Worm (Caenorhabditis elegans) whole organism, L4 larva: ENCODE data around the gene mdt-9.

ENCODE experiments used
- F10B5.3 ChIP-seq: sonication (generic microtip); optimal IDR thresholded peaks from 2 replicates; lab custom pipeline; 2016; ENCODE audit warnings: mild to moderate bottlenecking, missing genetic modification characterization, missing compliant biosample characterization
- F37D6.2 ChIP-seq: sonication (generic microtip); optimal IDR thresholded peaks from 2 replicates; lab custom pipeline; 2016; ENCODE audit warnings: mild to moderate bottlenecking, missing genetic modification characterization, missing compliant biosample characterization
- F49E8.2 ChIP-seq: sonication (generic microtip); optimal IDR thresholded peaks from 2 replicates; lab custom pipeline; 2016; ENCODE audit warnings: missing compliant biosample characterization, mild to moderate bottlenecking, missing genetic modification characterization, borderline replicate concordance
- Y105C5A.15 ChIP-seq: fragments of 200-800 bp; sonication (Bioruptor generic); IDR thresholded peaks from 2 replicates; pipeline ENCODE4 v1.3.6; 2022; ENCODE audit warnings: missing genetic modification characterization, missing compliant biosample characterization
- Y48G9A.11 ChIP-seq: fragments of 200-800 bp; sonication (Bioruptor generic); IDR thresholded peaks from 2 replicates; pipeline ENCODE4 v1.3.6; 2022; ENCODE audit warnings: missing genetic modification reagents, missing genetic modification characterization, missing compliant biosample characterization
- arid-1 ChIP-seq: fragments of 200-800 bp; sonication (Bioruptor generic); conservative IDR thresholded peaks from 2 replicates; pipeline ENCODE4 v1.3.6; 2022; ENCODE audit warnings: missing genetic modification reagents, missing genetic modification characterization, missing compliant biosample characterization
- ceh-28 ChIP-seq: fragments of 150-350 bp; optimal IDR thresholded peaks from 2 replicates; lab custom pipeline; 2014; ENCODE audit warnings: missing biosample characterization, missing genetic modification reagents, missing genetic modification characterization
- ceh-44 ChIP-seq: fragments of 200-800 bp; sonication (Bioruptor generic); IDR thresholded peaks from 2 replicates; pipeline ENCODE4 v1.3.6; 2022; ENCODE audit warnings: missing genetic modification reagents, missing genetic modification characterization, missing compliant biosample characterization
- cey-2 ChIP-seq: sonication (generic microtip); optimal IDR thresholded peaks from 3 replicates; lab custom pipeline; 2017; ENCODE audit warnings: missing genetic modification characterization, mild to moderate bottlenecking, missing compliant biosample characterization, antibody characterized with exemption, borderline replicate concordance; ENCODE audit not compliant: insufficient read depth
- daf-19 ChIP-seq: fragments of 200-800 bp; sonication (Bioruptor generic); conservative IDR thresholded peaks from 2 replicates; pipeline ENCODE4 v1.3.6; 2022; ENCODE audit warnings: missing genetic modification characterization, missing compliant biosample characterization
- dmd-6 ChIP-seq: fragments of 200-800 bp; sonication (Bioruptor generic); IDR thresholded peaks from 2 replicates; pipeline ENCODE4 v1.3.6; 2022; ENCODE audit warnings: missing genetic modification reagents, missing genetic modification characterization, missing compliant biosample characterization
- dmd-8 ChIP-seq: fragments of 200-800 bp; sonication (Bioruptor generic); IDR thresholded peaks from 2 replicates; pipeline ENCODE4 v1.3.6; 2022; ENCODE audit warnings: missing genetic modification characterization, missing compliant biosample characterization
- dve-1 ChIP-seq: sonication (generic microtip); optimal IDR thresholded peaks from 2 replicates; lab custom pipeline; 2017; ENCODE audit warnings: antibody characterized with exemption, mild to moderate bottlenecking, missing genetic modification characterization, missing compliant biosample characterization; ENCODE audit not compliant: insufficient read depth
- egl-43 ChIP-seq: fragments of 200-800 bp; sonication (Bioruptor generic); IDR thresholded peaks from 2 replicates; pipeline ENCODE4 v1.3.6; 2022; ENCODE audit warnings: missing genetic modification reagents, missing genetic modification characterization, missing compliant biosample characterization
- lin-38 ChIP-seq: fragments of 200-800 bp; sonication (Bioruptor generic); IDR thresholded peaks from 2 replicates; pipeline ENCODE4 v1.3.6; 2022; ENCODE audit warnings: missing genetic modification reagents, missing genetic modification characterization, missing compliant biosample characterization
- lin-39 ChIP-seq: fragments of 150-350 bp; optimal IDR thresholded peaks from 2 replicates; lab custom pipeline; 2014; ENCODE audit warnings: missing biosample characterization, missing genetic modification reagents, missing genetic modification characterization
- madf-5 ChIP-seq, 2 experiments: fragments of 200-800 bp; sonication (Bioruptor generic); IDR thresholded peaks; 2 replicates each; pipeline ENCODE4 v1.3.6; 2022; ENCODE audit warnings: missing compliant biosample characterization in 2 of 2, missing genetic modification characterization in 2 of 2
- mdl-1 ChIP-seq, 2 experiments: fragments of 150-350 bp in 1 of 2; sonication (generic microtip) in 1 of 2; optimal IDR thresholded peaks; 2 replicates each; lab custom pipeline; 2014 to 2017; ENCODE audit warnings: missing biosample characterization in 2 of 2, missing genetic modification characterization in 2 of 2
- nhr-10 ChIP-seq: fragments of 150-350 bp; optimal IDR thresholded peaks from 2 replicates; lab custom pipeline; 2014; ENCODE audit warnings: missing biosample characterization, missing genetic modification characterization
- nhr-102 ChIP-seq: sonication (generic microtip); optimal IDR thresholded peaks from 2 replicates; lab custom pipeline; 2016; ENCODE audit warnings: mild to moderate bottlenecking, missing genetic modification characterization, moderate library complexity, missing compliant biosample characterization
- nhr-28 ChIP-seq: fragments of 150-350 bp; optimal IDR thresholded peaks from 2 replicates; lab custom pipeline; 2014; ENCODE audit warnings: missing biosample characterization, missing genetic modification characterization
- nhr-48 ChIP-seq: sonication (generic microtip); optimal IDR thresholded peaks from 2 replicates; lab custom pipeline; 2016; ENCODE audit warnings: mild to moderate bottlenecking, missing genetic modification characterization, missing compliant biosample characterization
- nhr-76 ChIP-seq: fragments of 150-350 bp; optimal IDR thresholded peaks from 2 replicates; lab custom pipeline; 2014; ENCODE audit warnings: missing biosample characterization, missing genetic modification characterization
- nhr-77 ChIP-seq: fragments of 150-350 bp; optimal IDR thresholded peaks from 2 replicates; lab custom pipeline; 2014; ENCODE audit warnings: missing biosample characterization, missing genetic modification characterization
- pha-4 ChIP-seq, 2 experiments: fragments of 150-350 bp in 1 of 2; fragments of 200-800 bp in 1 of 2; sonication (Bioruptor generic) in 1 of 2; IDR thresholded peaks in 1 of 2; optimal IDR thresholded peaks in 1 of 2; 2 replicates each; pipeline versions ENCODE4 v1.3.6 to Lab custom; 2014 to 2022; ENCODE audit warnings: missing genetic modification characterization in 2 of 2, missing genetic modification reagents in 2 of 2, missing biosample characterization in 1 of 2, missing compliant biosample characterization in 1 of 2
- set-16 ChIP-seq: fragments of 200-800 bp; sonication (Bioruptor generic); IDR thresholded peaks from 2 replicates; pipeline ENCODE4 v1.3.6; 2022; ENCODE audit warnings: missing genetic modification reagents, missing genetic modification characterization, missing compliant biosample characterization
- snpc-1.2 ChIP-seq: fragments of 200-800 bp; sonication (Bioruptor generic); IDR thresholded peaks from 2 replicates; pipeline ENCODE4 v1.3.6; 2022; ENCODE audit warnings: missing genetic modification reagents, missing genetic modification characterization, missing compliant biosample characterization
- tra-1 ChIP-seq: fragments of 200-800 bp; sonication (Bioruptor generic); IDR thresholded peaks from 2 replicates; pipeline ENCODE4 v1.3.6; 2022; ENCODE audit warnings: missing genetic modification reagents, missing genetic modification characterization, missing compliant biosample characterization
- unc-130 ChIP-seq: sonication (generic microtip); optimal IDR thresholded peaks from 2 replicates; lab custom pipeline; 2016; ENCODE audit warnings: missing genetic modification reagents, missing genetic modification characterization, missing compliant biosample characterization
- unc-62 ChIP-seq, 3 experiments: fragments of 150-350 bp in 1 of 3; sonication (generic microtip); optimal IDR thresholded peaks in 2 of 3; peaks in 1 of 3; 1 replicate in 1 of 3; 2 replicates in 2 of 3; lab custom pipeline; 2014 to 2017; ENCODE audit warnings: missing biosample characterization in 3 of 3, missing genetic modification characterization in 3 of 3, missing genetic modification reagents in 3 of 3, missing genotype in 1 of 3
- ztf-11 ChIP-seq: fragments of 150-350 bp; optimal IDR thresholded peaks from 2 replicates; lab custom pipeline; 2014; ENCODE audit warnings: missing biosample characterization, missing genetic modification characterization

The mdt-9 gene

DNA sequence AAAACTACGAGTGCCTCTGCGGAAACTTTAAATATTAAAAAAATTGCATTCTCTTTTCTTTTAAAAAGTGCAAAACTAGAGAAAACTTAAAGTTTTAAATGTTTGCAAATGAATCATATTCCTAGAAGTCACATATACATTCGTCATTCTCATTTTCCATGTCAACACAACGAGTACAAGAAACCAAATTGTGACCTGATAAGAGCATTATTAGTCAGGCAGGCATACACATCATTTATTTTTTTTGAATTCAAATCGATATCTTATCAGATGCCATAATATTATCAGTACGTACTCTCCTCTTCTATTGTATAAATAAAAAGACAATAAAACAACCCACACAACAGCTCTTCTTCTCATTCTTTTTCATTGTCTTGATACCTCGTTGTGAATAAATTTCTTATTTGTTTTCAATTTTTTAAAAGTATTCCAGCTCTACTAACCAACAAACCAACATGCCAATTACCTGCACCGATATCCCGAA lies 38.9 kb upstream of the mdt-9 start, which contains the start of gene W02A2.9 (continued):
- TF ChIP-seq madf-5 (GFP tag; IDR thresholded peaks at IDR 0.05; lab: Robert Waterston, UW) (no peak), F10B5.3 (no peak), mdl-1 (tag; optimal IDR thresholded peaks at IDR 0.05; lab: Kevin White, UChicago) (peak in 1 of 2 experiments; percentile 37), nhr-48 (peak; percentile 41), F37D6.2 (tag; lab: Kevin White, UChicago) (no peak), lin-38 (GFP tag; lab: Robert Waterston, UW) (no peak), dve-1 (tag; lab: Kevin White, UChicago) (peak; percentile 72), F49E8.2 (tag; lab: Kevin White, UChicago) (no peak), nhr-10 (tag; lab: Kevin White, UChicago) (no peak), lin-39 (tag; lab: Kevin White, UChicago) (no peak), nhr-28 (tag; lab: Kevin White, UChicago) (peak; percentile 57), ztf-11 (no peak), dmd-6 (GFP tag; lab: Robert Waterston, UW) (peak; percentile 86), cey-2 (tag; lab: Kevin White, UChicago) (no peak)
- TF ChIP-seq, all 104 proteins: peak for 13

DNA sequence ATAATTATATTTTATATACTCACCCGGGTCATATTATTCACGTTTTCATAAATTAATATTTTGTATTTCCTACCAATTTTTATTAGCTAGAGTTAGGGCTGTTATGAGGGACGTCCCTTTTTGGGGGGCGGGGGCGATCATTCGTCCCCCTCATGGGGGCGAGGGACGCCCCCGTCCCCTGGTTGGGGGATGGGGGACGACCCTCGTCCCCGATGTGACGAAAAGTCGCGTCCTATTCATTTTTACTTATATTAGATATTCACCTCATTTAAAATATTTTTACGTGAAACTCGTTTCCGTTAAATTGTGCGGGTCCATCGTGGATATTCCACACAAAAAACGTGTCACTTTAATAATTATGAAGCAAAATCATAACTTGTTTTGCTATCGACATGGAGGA lies 37.6 kb upstream of the mdt-9 start, which contains the start of gene W02A2.12:
TSS of gene W02A2.12 (minus strand) at position 240 of the 400 bp plus-strand sequence.
- TF ChIP-seq ceh-44 (GFP tag; lab: Robert Waterston, UW) (no peak), set-16 (GFP tag; lab: Robert Waterston, UW) (peak; percentile 78), arid-1 (GFP tag; lab: Robert Waterston, UW) (no peak), ceh-28 (tag; lab: Kevin White, UChicago) (no peak), daf-19 (GFP tag; lab: Robert Waterston, UW) (no peak), ztf-11 (no peak), nhr-77 (tag; lab: Kevin White, UChicago) (no peak), pha-4 (GFP tag; IDR thresholded peaks at IDR 0.05; lab: Robert Waterston, UW) (peak; percentile 77; the same call in 1 of the 2 replicates), pha-4 (tag; optimal IDR thresholded peaks at IDR 0.05; lab: Kevin White, UChicago) (no peak), lin-38 (GFP tag; lab: Robert Waterston, UW) (peak; percentile 31; the same call in 1 of the 2 replicates), nhr-76 (tag; lab: Kevin White, UChicago) (no peak), nhr-28 (tag; lab: Kevin White, UChicago) (no peak), egl-43 (GFP tag; lab: Robert Waterston, UW) (peak; percentile 44; the same call in 1 of the 2 replicates), Y105C5A.15 (GFP tag; lab: Robert Waterston, UW) (0 out of 2 replicates have a peak, but pooled peaks have one; percentile 34)

DNA sequence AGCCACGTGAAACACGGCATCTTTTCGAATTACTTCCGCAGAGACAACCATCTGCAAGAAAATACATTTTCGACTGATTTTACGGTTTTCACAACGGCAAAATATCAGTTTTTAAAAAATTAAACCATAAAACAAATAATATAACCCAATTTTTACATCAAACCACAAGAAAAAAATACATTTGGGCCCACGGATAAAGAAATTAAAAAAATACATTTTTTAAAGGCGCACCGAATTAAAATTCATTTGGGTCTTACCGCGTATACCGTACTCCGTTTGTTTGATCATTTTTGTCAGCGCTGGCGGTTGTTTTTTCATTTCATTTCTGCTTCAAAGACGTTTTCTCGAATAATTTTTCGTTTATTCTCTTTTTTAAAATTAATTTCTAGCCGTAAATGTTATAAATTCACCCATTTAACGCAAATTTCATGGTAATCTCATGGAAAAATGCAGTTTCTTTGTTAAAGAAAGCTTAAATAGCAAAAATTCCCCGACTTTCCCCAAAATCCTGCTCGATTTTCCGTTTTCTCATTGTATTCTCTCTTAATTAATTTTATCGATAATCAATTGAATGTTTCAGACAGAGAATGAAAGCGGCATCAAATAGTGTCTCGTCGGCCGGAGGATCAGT lies 32.9 kb upstream of the mdt-9 start, which contains the start of the genes rec-8 and mex-5:
TSS of gene rec-8 (minus strand) at position 51 of the 631 bp plus-strand sequence.
TSS of gene mex-5 (plus strand) at position 581 of the 631 bp plus-strand sequence.
- peak in 1 of 2 experiments; percentile 70 for TF ChIP-seq unc-62 (GFP tag; optimal IDR thresholded peaks at IDR 0.05 in 1 of 2; lab: Kevin White, UChicago)
- TF ChIP-seq unc-62 (tag; optimal IDR thresholded peaks at IDR 0.05; lab: Kevin White, UChicago), result no peak
- no peak for TF ChIP-seq nhr-102 (tag; lab: Kevin White, UChicago)
- peak; percentile 22 for TF ChIP-seq F49E8.2 (tag; lab: Kevin White, UChicago)
- TF ChIP-seq dmd-8, result no peak
- TF ChIP-seq unc-130 (GFP tag; lab: Kevin White, UChicago), result peak; percentile 91
- peak; percentile 69 for TF ChIP-seq snpc-1.2 (GFP tag; lab: Robert Waterston, UW)
- TF ChIP-seq Y48G9A.11 (GFP tag; lab: Robert Waterston, UW), result 0 out of 2 replicates have a peak, but pooled peaks have one; percentile 8
- TF ChIP-seq tra-1, result no peak
- TF ChIP-seq, all 104 proteins: peak for 5

DNA sequence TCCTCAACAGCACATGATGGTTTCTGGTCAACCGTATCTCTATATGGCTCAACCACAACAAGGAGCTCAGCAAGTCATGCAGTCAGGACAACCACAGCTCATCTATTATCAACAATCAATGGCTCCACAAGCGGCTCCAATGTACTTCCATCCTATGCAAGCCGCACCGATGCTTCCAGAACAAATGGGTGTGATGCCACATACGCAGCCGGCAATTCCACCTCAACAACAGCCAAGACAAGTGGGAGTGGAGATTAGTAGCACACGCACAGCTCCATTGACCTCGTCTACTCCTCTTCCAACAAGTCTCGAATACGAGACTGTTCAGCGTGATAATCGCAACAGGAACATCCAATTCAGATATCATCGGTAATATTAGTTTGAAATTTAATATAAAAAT lies 32.1 kb upstream of the mdt-9 start:
- TF ChIP-seq nhr-10 (tag; lab: Kevin White, UChicago), result no peak
